Worm (Caenorhabditis elegans): ENCODE data around the gene sri-4.

Gene sri-4

DNA sequence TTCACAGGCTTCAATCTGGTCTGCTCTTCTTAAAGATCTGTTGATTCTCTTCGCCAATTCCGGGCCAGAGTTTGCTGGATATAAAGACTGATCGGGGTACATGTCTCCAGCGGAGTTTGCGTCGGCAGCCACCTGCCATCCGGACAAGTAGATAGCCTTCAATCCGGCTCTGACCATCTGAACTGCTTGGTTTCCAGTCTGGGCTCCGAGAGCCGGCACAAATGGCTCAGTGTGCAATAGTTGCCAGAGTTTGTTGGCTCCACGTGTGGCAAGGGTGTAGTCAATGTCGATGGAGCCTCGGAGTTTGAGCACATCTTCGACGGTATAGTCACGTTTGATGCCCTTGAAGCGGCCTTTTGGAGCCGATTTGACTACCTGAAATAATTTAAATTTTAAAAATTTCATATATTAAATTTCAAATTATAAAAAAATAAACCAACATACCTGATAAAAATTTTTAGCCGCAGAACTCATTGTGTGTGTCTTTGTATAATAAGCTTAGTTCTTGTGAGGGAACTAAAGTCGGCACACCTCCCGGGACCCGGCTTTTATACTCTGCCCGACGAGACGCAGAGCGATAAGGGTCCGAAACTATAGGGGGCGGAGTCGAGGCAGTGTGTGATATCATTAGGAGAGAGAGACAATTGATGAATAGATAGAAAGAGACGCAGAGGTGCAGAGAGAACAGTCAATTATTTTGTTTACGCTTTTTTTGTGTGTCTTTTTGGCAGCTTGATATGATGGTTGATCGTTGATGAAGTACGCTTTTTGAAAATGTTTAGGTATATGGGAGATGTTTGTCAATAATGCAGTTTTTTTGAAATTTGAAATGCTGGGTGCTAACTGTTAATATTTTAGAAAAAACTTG lies 20.4 kb upstream of the sri-4 start, which contains the start of the genes icl-1 and srh-2:
icl-1 (minus strand) TSS at position 521 of the 868 bp plus-strand sequence.
srh-2 (plus strand) TSS at position 818 of the 868 bp plus-strand sequence.
- no peak for TF ChIP-seq unc-62 (GFP tag; optimal IDR thresholded peaks at IDR 0.05)

DNA sequence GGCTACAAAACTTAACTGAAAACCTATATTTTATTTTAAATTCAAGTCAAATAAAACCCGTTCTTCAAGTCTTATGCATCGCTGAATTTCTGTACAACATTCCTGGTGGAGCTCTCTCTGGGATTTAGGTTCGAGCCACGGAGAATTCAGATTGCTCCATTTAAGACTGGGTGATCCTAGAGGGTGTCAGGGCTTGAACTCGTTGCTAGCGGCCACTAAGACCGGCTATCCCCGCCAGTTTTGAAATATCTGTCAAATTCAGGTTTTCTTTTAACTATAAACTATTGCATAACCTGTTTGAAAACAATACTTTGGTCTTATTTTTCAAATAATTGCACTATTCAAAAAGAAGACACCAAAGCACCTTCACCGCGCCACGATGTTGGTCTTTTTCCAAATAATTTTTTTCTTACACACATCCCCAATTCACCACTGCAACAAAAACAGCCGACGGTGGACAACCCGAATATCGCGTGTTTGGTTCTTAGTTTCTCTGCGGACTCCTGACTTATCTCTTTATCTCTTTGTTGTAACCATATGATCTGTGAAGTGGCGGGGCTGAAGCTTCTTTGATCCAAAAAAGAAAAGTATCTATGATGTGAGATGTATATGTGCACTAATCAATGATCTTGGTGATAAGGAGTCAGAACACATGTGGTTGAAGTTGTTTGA lies 19.2 kb upstream of the sri-4 start:
- no peak for TF ChIP-seq unc-62 (GFP tag; optimal IDR thresholded peaks at IDR 0.05)

DNA sequence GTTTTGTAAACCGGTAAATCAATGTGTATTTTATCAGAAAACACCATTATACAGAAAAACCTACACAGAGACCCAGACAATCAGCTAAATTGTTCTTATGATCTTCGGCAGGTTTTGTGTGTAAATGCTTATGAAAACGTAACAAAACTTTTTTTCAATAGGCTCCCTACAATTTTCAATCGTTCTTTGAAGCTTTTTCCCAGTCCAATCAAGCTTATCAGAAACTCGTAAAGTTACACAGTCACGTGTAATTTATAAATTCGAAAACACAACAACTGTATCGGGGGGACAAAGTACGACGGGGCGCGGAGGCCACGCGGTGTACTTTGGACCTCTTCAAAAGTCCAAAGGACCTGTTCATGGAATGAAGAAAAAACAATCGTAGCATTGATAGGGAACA lies 17.9 kb upstream of the sri-4 start:
- no peak for TF ChIP-seq unc-62 (GFP tag; optimal IDR thresholded peaks at IDR 0.05)

DNA sequence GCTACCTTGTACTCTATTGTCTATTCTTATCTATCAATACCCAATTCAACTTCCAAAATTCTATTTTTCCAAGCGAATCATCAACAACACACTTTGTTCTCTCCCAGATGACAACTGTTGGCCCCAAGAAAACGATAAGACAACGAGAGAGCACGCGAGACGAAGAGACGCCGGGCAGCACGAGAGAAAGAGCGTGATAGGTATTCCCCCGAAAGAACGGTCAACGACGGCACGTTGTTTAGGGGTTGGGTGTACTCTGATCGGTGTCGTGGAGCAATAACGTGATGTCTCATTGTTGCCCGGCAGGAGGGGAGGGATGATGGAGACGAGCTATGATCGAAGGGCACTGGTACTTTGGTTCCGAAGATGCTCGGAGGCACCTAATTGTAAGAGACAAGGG lies 16.8 kb upstream of the sri-4 start:
- TF ChIP-seq unc-62 (GFP tag; optimal IDR thresholded peaks at IDR 0.05): no peak

DNA sequence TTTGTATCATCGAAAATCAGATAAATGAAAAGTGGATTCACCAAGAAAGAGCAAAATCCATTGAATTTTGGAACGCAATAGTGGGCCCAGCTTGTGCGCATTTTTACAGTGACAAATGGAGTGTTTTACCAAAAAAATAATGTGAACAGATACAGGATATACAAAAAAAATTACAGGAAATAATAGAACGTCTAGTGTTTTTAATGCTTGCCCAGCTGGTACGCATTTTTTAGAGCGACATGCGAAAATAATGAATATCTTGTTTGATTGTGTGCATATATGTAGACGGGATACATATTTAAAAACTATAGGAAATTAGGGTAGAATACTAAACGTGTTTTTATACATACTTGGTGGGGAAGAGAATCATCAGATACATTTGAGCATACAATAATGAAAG lies 12.0 kb upstream of the sri-4 start, which contains the start of gene srj-25:
srj-25 (minus strand) TSS at position 101 of the 400 bp plus-strand sequence.
- no peak for TF ChIP-seq unc-62 (GFP tag; optimal IDR thresholded peaks at IDR 0.05)

DNA sequence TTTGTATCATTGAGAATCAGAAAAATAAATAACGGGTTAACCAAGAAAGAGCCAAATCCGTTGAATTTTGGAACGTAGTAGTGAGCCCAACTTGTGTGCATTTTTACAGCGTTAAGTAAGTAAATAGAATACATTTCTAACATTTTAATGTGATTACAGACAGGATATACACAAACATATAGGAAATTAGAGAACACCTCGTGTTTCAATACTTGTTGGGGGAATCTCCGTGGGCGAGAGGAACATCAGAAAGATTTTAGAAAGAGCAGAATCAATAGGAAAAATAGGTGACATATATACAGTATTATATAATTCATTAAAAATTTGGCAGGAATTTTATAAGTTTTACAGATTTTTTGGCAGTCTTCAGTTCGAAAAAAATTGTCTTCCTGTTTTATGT lies 9.4 kb upstream of the sri-4 start, which contains the start of gene srj-24:
srj-24 (minus strand) TSS at position 101 of the 400 bp plus-strand sequence.
- no peak for TF ChIP-seq unc-62 (GFP tag; optimal IDR thresholded peaks at IDR 0.05)

DNA sequence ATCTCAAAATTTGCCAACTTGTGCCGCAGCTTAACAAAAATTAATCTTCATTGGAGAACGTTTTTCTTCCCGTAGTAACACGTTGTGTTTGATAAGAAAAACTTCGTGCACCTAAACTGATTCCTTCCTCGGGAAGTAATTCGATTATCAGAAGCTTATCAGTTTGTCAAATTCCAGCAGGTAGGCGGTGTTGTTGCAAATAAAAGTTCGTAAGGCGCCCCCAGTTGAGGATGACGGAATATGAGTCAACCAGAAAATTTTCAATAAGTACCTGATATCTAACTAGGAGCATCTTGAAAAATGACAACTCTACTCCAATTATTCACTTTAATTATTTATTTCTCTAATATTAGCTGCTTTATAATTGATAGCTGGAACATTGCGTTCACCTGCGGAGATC lies 6.3 kb upstream of the sri-4 start, which contains the start of gene C05E4.7:
C05E4.7 (plus strand) TSS at position 301 of the 400 bp plus-strand sequence.
- no peak for TF ChIP-seq unc-62 (GFP tag; optimal IDR thresholded peaks at IDR 0.05)

DNA sequence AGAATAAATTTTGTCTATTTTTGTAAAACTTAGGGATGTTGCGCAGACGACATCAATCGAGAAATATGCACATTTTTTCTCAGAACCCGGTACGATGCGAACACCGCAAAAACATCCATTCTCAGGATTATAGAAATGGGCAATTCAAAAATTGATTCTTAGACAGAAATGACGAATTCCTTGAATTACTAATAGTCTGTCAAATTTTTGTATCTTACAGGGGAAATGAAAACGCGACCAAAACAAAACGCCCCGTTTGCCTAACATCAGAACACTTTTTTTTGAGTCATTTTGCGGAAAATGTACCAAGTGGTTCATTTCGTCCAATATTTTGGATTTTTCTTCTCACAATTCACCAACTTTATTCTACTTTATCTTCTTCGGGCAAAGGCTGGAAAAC lies 4.8 kb upstream of the sri-4 start, which contains the start of gene str-134:
str-134 (plus strand) TSS at position 301 of the 400 bp plus-strand sequence.
- TF ChIP-seq unc-62 (GFP tag; optimal IDR thresholded peaks at IDR 0.05): no peak

DNA sequence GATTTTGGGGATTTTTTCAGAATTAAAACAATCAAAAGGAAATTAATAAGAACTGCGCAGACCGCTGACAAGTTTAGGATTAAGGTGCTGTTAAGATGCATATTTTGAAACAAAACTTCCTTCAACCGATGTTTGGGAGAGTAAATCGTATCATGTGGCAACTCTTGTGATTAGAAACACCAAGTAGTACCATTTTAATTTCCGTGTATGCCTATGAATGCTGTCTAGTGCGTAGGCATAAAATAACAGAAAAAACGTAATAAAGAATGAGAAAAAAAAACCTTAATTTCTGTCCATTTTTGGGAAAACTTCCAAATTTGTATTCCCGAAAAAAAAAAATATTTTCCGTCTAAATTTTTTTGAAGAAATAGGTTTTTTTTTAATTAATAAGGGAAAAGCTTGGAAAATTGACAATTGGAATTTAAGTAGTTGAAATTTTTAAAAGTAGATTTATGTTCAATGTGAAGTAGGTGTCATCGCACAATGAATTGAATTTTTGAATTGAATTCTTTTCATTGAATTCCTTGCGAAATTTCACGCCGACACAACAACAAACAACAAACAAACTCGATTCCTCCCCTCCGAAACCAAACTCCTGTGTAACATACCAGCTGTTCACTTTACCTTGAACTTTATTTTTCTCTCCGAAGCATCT lies 4.7 kb downstream of the sri-4 start, which contains the start of the genes str-262 and srp-1:
str-262 (minus strand) TSS at position 101 of the 655 bp plus-strand sequence.
srp-1 (plus strand) TSS at position 605 of the 655 bp plus-strand sequence.
- no peak for TF ChIP-seq unc-62 (GFP tag; optimal IDR thresholded peaks at IDR 0.05)

DNA sequence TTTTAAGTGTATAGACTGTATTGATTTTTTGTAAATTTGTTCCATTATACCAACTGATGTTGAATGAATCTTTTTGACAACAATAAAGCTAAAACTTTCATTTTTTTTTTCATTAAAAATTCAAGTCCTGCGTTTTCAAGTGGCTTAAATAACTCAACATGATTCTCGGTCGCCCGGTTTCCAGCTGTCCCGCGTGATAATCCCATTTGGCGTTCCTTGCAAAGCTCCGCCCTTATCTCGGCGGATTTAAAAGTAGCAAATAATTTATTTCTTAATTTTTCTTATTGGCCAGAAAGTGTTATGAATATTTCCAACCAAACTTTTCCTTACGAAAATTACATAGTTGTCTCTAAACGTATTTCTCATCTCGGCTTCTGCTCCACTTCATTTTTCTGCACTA lies 8.0 kb downstream of the sri-4 start, which contains the start of gene str-20:
str-20 (plus strand) TSS at position 301 of the 400 bp plus-strand sequence.
- TF ChIP-seq unc-62 (GFP tag; optimal IDR thresholded peaks at IDR 0.05): no peak

DNA sequence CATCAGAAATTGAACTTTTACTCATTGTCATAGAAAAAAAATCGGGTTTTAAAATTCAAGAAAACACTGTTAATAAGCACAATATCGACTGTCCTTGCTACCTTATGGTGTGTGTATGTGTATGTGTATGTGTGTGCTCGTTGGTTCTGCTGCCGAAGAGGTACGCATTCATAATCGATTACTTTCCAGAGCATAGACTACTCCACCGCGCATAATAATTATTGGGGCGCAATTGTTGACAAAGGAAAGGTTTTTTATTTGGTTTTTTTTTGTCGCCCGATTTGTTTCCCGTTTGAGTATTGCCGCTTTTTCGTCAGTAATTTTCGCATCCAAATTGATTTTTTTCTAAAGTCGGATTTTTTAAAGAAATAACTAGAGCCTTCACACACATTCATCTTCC lies 13.1 kb downstream of the sri-4 start, which contains the start of gene C05E4.15:
C05E4.15 (minus strand) TSS at position 101 of the 400 bp plus-strand sequence.
- no peak for TF ChIP-seq unc-62 (GFP tag; optimal IDR thresholded peaks at IDR 0.05)

DNA sequence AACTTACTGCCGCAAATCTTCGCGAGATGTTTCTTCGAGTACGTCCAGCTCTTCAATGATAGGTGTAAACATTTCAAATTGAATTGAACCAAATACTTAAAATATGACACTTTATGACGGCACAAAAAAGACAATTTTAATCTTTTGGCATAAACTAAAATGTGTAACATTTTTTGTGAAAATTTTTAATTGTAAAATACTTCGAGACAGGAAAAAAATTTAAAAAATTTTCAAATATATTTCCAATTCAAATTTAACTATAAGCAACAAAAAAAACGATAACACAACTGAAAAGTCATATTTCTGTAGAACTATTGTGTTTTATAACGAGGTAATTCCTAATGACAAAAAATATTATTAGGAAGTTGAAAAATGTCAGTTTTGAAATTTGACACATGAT lies 13.7 kb downstream of the sri-4 start, which contains the start of gene C05E4.12:
C05E4.12 (minus strand) TSS at position 101 of the 400 bp plus-strand sequence.
- TF ChIP-seq unc-62 (GFP tag; optimal IDR thresholded peaks at IDR 0.05): no peak

DNA sequence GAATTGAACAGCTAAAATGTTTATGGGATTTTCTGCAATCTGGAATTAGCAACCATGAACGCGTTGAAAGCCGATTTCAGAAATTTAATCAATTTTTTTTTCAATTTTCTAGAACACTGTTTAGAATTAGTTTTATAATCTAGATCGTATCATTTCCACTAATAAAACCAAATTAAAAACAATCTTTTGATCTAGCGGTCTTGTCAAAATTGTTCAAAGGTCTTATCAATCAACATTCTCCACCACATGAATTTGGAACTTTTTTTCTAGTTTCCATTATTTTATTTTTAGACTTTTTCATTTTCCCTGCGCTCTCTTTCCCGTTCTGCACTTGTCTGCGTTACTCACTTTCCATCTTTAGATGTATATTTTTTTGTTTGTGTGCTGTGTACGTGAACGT lies 14.2 kb downstream of the sri-4 start, which contains the start of gene srp-2:
srp-2 (plus strand) TSS at position 301 of the 400 bp plus-strand sequence.
- no peak for TF ChIP-seq unc-62 (GFP tag; optimal IDR thresholded peaks at IDR 0.05)

DNA sequence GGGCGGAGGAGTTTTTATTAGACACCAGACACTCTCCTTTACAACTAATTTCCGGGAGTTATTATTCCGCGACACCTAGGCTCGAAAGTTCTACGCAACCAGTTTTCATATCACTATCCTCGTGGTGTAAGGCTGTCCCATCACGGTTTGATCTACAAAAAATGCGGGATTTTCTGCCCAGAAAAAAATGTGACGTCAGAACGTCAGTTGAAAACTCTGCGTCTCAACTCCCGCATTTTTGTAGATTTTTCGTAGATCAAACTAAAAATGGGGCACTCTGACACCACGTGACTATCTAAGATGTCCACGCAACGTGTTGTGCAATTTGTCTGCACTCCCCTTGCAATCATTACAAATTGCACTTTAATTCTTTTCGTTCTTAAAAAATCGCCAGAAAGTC lies 16.6 kb downstream of the sri-4 start, which contains the start of gene str-238:
str-238 (plus strand) TSS at position 301 of the 400 bp plus-strand sequence.
- TF ChIP-seq unc-62 (GFP tag; optimal IDR thresholded peaks at IDR 0.05): no peak

DNA sequence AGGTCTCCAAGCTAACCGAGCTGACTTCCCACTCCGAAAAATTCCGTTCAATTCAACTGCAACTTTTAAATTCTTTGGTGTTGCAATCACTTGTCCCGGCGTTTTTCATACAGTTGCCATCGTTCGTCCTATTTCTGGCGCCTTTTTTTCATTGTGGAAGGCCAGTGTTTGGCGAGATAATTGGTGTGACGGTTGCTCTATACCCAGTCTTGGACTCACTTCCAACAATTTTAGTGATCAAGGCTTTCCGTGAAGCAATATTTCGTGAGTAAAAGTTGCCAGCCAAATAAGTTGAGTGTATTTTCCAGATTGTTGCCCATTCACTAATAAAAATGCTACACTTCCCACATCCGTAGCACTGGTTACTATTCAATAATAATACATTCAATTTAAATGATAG lies 24.1 kb downstream of the sri-4 start:
- no peak for TF ChIP-seq unc-62 (GFP tag; optimal IDR thresholded peaks at IDR 0.05)
